Fruit fly (Drosophila melanogaster) whole organism, adult: Measurements from ENCODE around the gene MtnE.

Experiments used
- CG11617 ChIP-seq: fragments of 200-800 bp; sonication (Bioruptor generic); optimal IDR thresholded peaks from 2 replicates; lab custom pipeline; 2017; ENCODE audit warnings: mild to moderate bottlenecking, missing biosample characterization, missing genetic modification reagents, missing genetic modification characterization
- CG12768 ChIP-seq: fragments of 200-800 bp; sonication (Bioruptor generic); optimal IDR thresholded peaks from 2 replicates; lab custom pipeline; 2017; ENCODE audit warnings: missing biosample characterization, missing genetic modification characterization, mild to moderate bottlenecking, moderate library complexity, missing genetic modification reagents
- CG14711 ChIP-seq: fragments of 200-800 bp; sonication (Bioruptor generic); optimal IDR thresholded peaks from 2 replicates; lab custom pipeline; 2018; ENCODE audit warnings: missing biosample characterization, mild to moderate bottlenecking, missing genetic modification characterization, moderate library complexity
- CG1620 ChIP-seq: fragments of 200-800 bp; sonication (Bioruptor generic); optimal IDR thresholded peaks from 2 replicates; lab custom pipeline; 2016; ENCODE audit warnings: missing biosample characterization, missing genetic modification characterization
- CG33017 ChIP-seq: fragments of 200-800 bp; sonication (Bioruptor generic); optimal IDR thresholded peaks from 2 replicates; lab custom pipeline; 2018; ENCODE audit warnings: missing biosample characterization, mild to moderate bottlenecking, missing genetic modification characterization, moderate library complexity
- CG5204 ChIP-seq: fragments of 200-800 bp; sonication (Bioruptor generic); optimal IDR thresholded peaks from 2 replicates; lab custom pipeline; 2016; ENCODE audit warnings: missing biosample characterization, missing genetic modification characterization
- CG7045 ChIP-seq: fragments of 200-800 bp; sonication (Bioruptor generic); optimal IDR thresholded peaks from 2 replicates; lab custom pipeline; 2017; ENCODE audit warnings: missing biosample characterization, mild to moderate bottlenecking, missing genetic modification characterization
- CG7101 ChIP-seq: fragments of 200-800 bp; sonication (Bioruptor generic); optimal IDR thresholded peaks from 2 replicates; lab custom pipeline; 2018; ENCODE audit warnings: missing biosample characterization, mild to moderate bottlenecking, missing genetic modification characterization, moderate library complexity
- Clk ChIP-seq: fragments of 200-800 bp; sonication (Bioruptor generic); optimal IDR thresholded peaks from 2 replicates; lab custom pipeline; 2017; ENCODE audit warnings: missing biosample characterization, missing genetic modification characterization
- Crg-1 ChIP-seq: fragments of 200-800 bp; sonication (Bioruptor generic); optimal IDR thresholded peaks from 2 replicates; lab custom pipeline; 2016; ENCODE audit warnings: missing biosample characterization, missing genetic modification characterization
- Hr96 ChIP-seq: fragments of 200-800 bp; sonication (Bioruptor generic); optimal IDR thresholded peaks from 2 replicates; lab custom pipeline; 2016; ENCODE audit warnings: missing biosample characterization, missing genetic modification characterization
- Mnt ChIP-seq: fragments of 200-800 bp; sonication (Bioruptor generic); optimal IDR thresholded peaks from 2 replicates; lab custom pipeline; 2016; ENCODE audit warnings: missing biosample characterization, mild to moderate bottlenecking, missing genetic modification characterization
- bab1 ChIP-seq: fragments of 200-800 bp; sonication (Bioruptor generic); optimal IDR thresholded peaks from 3 replicates; lab custom pipeline; 2019; ENCODE audit warnings: missing biosample characterization, mild to moderate bottlenecking, missing genetic modification characterization, moderate library complexity
- cic ChIP-seq: fragments of 200-800 bp; sonication (Bioruptor generic); optimal IDR thresholded peaks from 2 replicates; lab custom pipeline; 2017; ENCODE audit warnings: missing biosample characterization, mild to moderate bottlenecking, missing genetic modification characterization, moderate library complexity
- cnc ChIP-seq, 2 experiments: fragments of >200 bp; optimal IDR thresholded peaks; 2 replicates each; lab custom pipeline; 2017
- kay ChIP-seq: fragments of 200-800 bp; sonication (Bioruptor generic); peaks from one replicate; lab custom pipeline; 2016; ENCODE audit warnings: missing biosample characterization, missing genetic modification characterization, borderline replicate concordance
- ovo ChIP-seq: fragments of 200-800 bp; sonication (Bioruptor generic); optimal IDR thresholded peaks from 2 replicates; lab custom pipeline; 2016; ENCODE audit warnings: missing biosample characterization, missing genetic modification characterization
- pad ChIP-seq: fragments of 200-800 bp; sonication (Bioruptor generic); optimal IDR thresholded peaks from 3 replicates; lab custom pipeline; 2017; ENCODE audit warnings: missing biosample characterization, missing genetic modification characterization, mild to moderate bottlenecking, moderate library complexity, missing genetic modification reagents
- tj ChIP-seq: fragments of 200-800 bp; sonication (Bioruptor generic); optimal IDR thresholded peaks from 3 replicates; lab custom pipeline; 2017; ENCODE audit warnings: missing biosample characterization, mild to moderate bottlenecking, missing genetic modification characterization, moderate library complexity
- toe ChIP-seq: fragments of 200-800 bp; sonication (Bioruptor generic); optimal IDR thresholded peaks from 2 replicates; lab custom pipeline; 2016; ENCODE audit warnings: missing biosample characterization, missing genetic modification characterization

The MtnE gene

dm6 chr3R:20501327-20501726 is 33.2 kb downstream of the MtnE start, which contains the start of gene Dic2:
TSS of gene Dic2 (minus strand) at chr3R:20501427.
- TF ChIP-seq ovo (no peak), CG5204 (GFP tag; lab: Kevin White, UChicago) (no peak), CG12768 (GFP tag; lab: Kevin White, UChicago) (no peak), CG7045 (GFP tag; lab: Kevin White, UChicago) (no peak), cic (GFP tag; lab: Kevin White, UChicago) (no peak), cnc (optimal IDR thresholded peaks at IDR 0.05; lab: Kevin White, UChicago) (no peak), pad (GFP tag; lab: Kevin White, UChicago) (no peak), Mnt (no peak), toe (GFP tag; lab: Kevin White, UChicago) (no peak), CG33017 (tag; lab: Kevin White, UChicago) (no peak), Hr96 (no peak), CG14711 (tag; lab: Kevin White, UChicago) (no peak), Crg-1 (GFP tag; lab: Kevin White, UChicago) (no peak), CG1620 (GFP tag; lab: Kevin White, UChicago) (no peak), Clk (no peak), bab1 (GFP tag; lab: Kevin White, UChicago) (no peak), CG11617 (GFP tag; lab: Kevin White, UChicago) (no peak), CG7101 (tag; lab: Kevin White, UChicago) (no peak), kay (GFP tag; lab: Kevin White, UChicago) (no peak), tj (no peak)

dm6 chr3R:20484441-20484840 is 50.1 kb downstream of the MtnE start, which contains the start of gene Gfrl:
TSS of gene Gfrl (minus strand) at chr3R:20484588.
- TF ChIP-seq cic (GFP tag; lab: Kevin White, UChicago) (no peak), CG14711 (tag; lab: Kevin White, UChicago) (no peak), Mnt (no peak), Clk (no peak), cnc (optimal IDR thresholded peaks at IDR 0.05; lab: Kevin White, UChicago) (no peak)
